Fruit fly (Drosophila melanogaster): ENCODE measurements around the gene velo.

dm6 chr3L:6700962-6701477, 51.5 kb downstream of the velo start:
- TF ChIP-seq Hr39 (GFP tag; optimal IDR thresholded peaks at IDR 0.05) = no peak
- no peak for TF ChIP-seq CG16779 (tag; optimal IDR thresholded peaks at IDR 0.05)

Measured in whole organism, prepupa.